Fruit fly (Drosophila melanogaster): ENCODE results near the gene msl-1.

msl-1 gene

DNA sequence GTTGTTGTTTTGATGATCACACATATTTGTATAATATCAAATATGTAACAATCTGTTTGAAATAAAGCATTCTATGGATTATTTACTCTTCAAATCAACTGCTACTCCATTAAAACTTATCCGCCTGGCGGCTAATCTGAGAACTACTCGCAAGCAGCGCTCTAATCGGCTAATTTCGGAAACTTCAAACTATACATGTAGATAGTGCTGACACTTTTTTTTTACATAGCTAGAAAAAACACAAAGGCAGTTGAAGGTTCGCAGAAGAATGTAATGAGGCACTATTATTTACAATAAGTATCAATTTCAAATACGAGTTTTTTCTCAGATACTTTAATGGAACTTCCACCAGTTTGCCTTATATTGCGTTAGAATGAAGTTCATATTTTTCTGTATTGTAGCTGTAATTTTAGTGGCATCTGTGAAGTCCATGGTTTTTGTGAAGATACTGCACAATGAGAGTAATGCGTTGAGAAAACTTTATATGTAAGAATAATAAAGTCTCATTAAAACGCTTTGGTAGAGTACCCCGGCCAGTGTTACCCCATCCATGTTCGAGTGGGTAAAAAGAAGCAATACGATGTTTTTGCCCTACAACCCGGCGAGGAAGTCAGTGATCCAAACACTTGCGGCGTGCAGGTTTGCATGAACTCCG lies 22.5 kb downstream of the msl-1 start (continued):
- TF ChIP-seq HLH54F (GFP tag; optimal IDR thresholded peaks at IDR 0.05): peak; percentile 43
- no peak for TF ChIP-seq gsb (GFP tag; IDR thresholded peaks at IDR 0.05)
- no peak for TF ChIP-seq Hr39 (optimal IDR thresholded peaks at IDR 0.05)
- peak; percentile 34 for TF ChIP-seq CG3847 (GFP tag; IDR thresholded peaks at IDR 0.05)
- TF ChIP-seq Neu2 (GFP tag; optimal IDR thresholded peaks at IDR 0.05; ENCODE audit: borderline replicate concordance): no peak
- no peak for TF ChIP-seq CG1024 (GFP tag; IDR thresholded peaks at IDR 0.05)
- TF ChIP-seq Optix (GFP tag; IDR thresholded peaks at IDR 0.05): peak; percentile 50; the same call in 1 of the 3 replicates
- TF ChIP-seq pnt (GFP tag; optimal IDR thresholded peaks at IDR 0.05): peak; percentile 69
- TF ChIP-seq CG17385 (GFP tag; optimal IDR thresholded peaks at IDR 0.05): peak; percentile 4
- TF ChIP-seq Drgx (GFP tag; IDR thresholded peaks at IDR 0.05): no peak
- TF ChIP-seq Dip2 (GFP tag; IDR thresholded peaks at IDR 0.05): no peak
- no peak for TF ChIP-seq oc (tag; optimal IDR thresholded peaks at IDR 0.05)
- TF ChIP-seq Elba2 (GFP tag; optimal IDR thresholded peaks at IDR 0.05): peak; percentile 2
- TF ChIP-seq CG9437 (GFP tag; optimal IDR thresholded peaks at IDR 0.05): no peak
- TF ChIP-seq CG9932 (GFP tag; IDR thresholded peaks at IDR 0.05): peak; percentile 73
- peak; percentile 61 for TF ChIP-seq Hmr (GFP tag; optimal IDR thresholded peaks at IDR 0.05)
- TF ChIP-seq CG2875 (GFP tag; optimal IDR thresholded peaks at IDR 0.05): no peak
- TF ChIP-seq her (GFP tag; optimal IDR thresholded peaks at IDR 0.05): no peak
- no peak for TF ChIP-seq nerfin-1 (tag; optimal IDR thresholded peaks at IDR 0.05)
- TF ChIP-seq Bdp1 (GFP tag; optimal IDR thresholded peaks at IDR 0.05): no peak
- TF ChIP-seq gce (GFP tag; IDR thresholded peaks at IDR 0.05): no peak
- peak; percentile 39; the same call in 1 of the 3 replicates for TF ChIP-seq H15 (GFP tag; IDR thresholded peaks at IDR 0.05)
- TF ChIP-seq CG32767 (GFP tag; IDR thresholded peaks at IDR 0.05): no peak
- no peak for TF ChIP-seq fd3F (GFP tag; optimal IDR thresholded peaks at IDR 0.05)
- no peak for TF ChIP-seq CG11723 (GFP tag; optimal IDR thresholded peaks at IDR 0.05)
- no peak for TF ChIP-seq Fer2 (tag; optimal IDR thresholded peaks at IDR 0.05)
- TF ChIP-seq Hand (GFP tag; optimal IDR thresholded peaks at IDR 0.05): no peak
- no peak for TF ChIP-seq CG31441 (GFP tag; IDR thresholded peaks at IDR 0.05)
- TF ChIP-seq ems (GFP tag; optimal IDR thresholded peaks at IDR 0.05): peak; percentile 31
- TF ChIP-seq Atf-2 (GFP tag; optimal IDR thresholded peaks at IDR 0.05): peak; percentile 4
- no peak for TF ChIP-seq tap (tag; optimal IDR thresholded peaks at IDR 0.05)
- no peak for TF ChIP-seq psq (GFP tag; optimal IDR thresholded peaks at IDR 0.05)
- TF ChIP-seq gt (GFP tag; IDR thresholded peaks at IDR 0.05): no peak
- TF ChIP-seq Dip3 (GFP tag; optimal IDR thresholded peaks at IDR 0.05): peak; percentile 26
- no peak for TF ChIP-seq Tbp (GFP tag; optimal IDR thresholded peaks at IDR 0.05)
- peak; percentile 75 for TF ChIP-seq ase (GFP tag; IDR thresholded peaks at IDR 0.05)
- TF ChIP-seq cad (GFP tag; optimal IDR thresholded peaks at IDR 0.05): no peak
- TF ChIP-seq jumu (GFP tag; optimal IDR thresholded peaks at IDR 0.05): no peak
- TF ChIP-seq unc-4 (GFP tag; IDR thresholded peaks at IDR 0.05; ENCODE audit: partially characterized antibody): no peak
- 0 out of 3 replicates have a peak, but pooled peaks have one; percentile 45 for TF ChIP-seq ken (GFP tag; IDR thresholded peaks at IDR 0.05)
- no peak for TF ChIP-seq Sin3A (optimal IDR thresholded peaks at IDR 0.05)
- no peak for TF ChIP-seq CG10959 (GFP tag; IDR thresholded peaks at IDR 0.05)
- TF ChIP-seq zf30C (GFP tag; optimal IDR thresholded peaks at IDR 0.05): no peak
- TF ChIP-seq CG11504 (tag; optimal IDR thresholded peaks at IDR 0.05): no peak
- no peak for TF ChIP-seq BtbVII (GFP tag; optimal IDR thresholded peaks at IDR 0.05)
- no peak for TF ChIP-seq fu2 (GFP tag; optimal IDR thresholded peaks at IDR 0.05)
- peak; percentile 25 for TF ChIP-seq dm (GFP tag; optimal IDR thresholded peaks at IDR 0.05)
- no peak for TF ChIP-seq Dref (GFP tag; IDR thresholded peaks at IDR 0.05)
- no peak for TF ChIP-seq cas (GFP tag; IDR thresholded peaks at IDR 0.05)
- peak; percentile 49 for TF ChIP-seq Jarid2 (GFP tag; optimal IDR thresholded peaks at IDR 0.05)
- peak; percentile 58 for TF ChIP-seq NC2α (GFP tag; optimal IDR thresholded peaks at IDR 0.05)
- no peak for TF ChIP-seq Fer3 (tag; optimal IDR thresholded peaks at IDR 0.05)
